Fruit fly (Drosophila melanogaster) whole organism, prepupa: ENCODE results near the gene Jhbp13.

ENCODE experiments used
- CG10631 ChIP-seq: fragments of 200-800 bp; sonication (Bioruptor generic); optimal IDR thresholded peaks from 2 replicates; lab custom pipeline; 2016; ENCODE audit warnings: missing biosample characterization, missing genetic modification characterization
- CG11902 ChIP-seq: fragments of 200-800 bp; sonication (Bioruptor generic); optimal IDR thresholded peaks from 3 replicates; lab custom pipeline; 2016; ENCODE audit warnings: missing biosample characterization, missing genetic modification characterization
- CG15336 ChIP-seq: fragments of 200-800 bp; sonication (Bioruptor generic); IDR thresholded peaks from 2 replicates; pipeline ENCODE4 v1.3.6; 2022; ENCODE audit warnings: missing biosample characterization, missing genetic modification characterization
- CG3032 ChIP-seq: fragments of 200-800 bp; optimal IDR thresholded peaks from 2 replicates; lab custom pipeline; 2019; ENCODE audit warnings: missing biosample characterization, mild to moderate bottlenecking, missing genetic modification characterization, moderate library complexity
- CG31627 ChIP-seq: fragments of 200-800 bp; sonication (Bioruptor generic); optimal IDR thresholded peaks from 3 replicates; lab custom pipeline; 2016; ENCODE audit warnings: missing biosample characterization, missing genetic modification characterization
- CG32006 ChIP-seq: fragments of 200-800 bp; sonication (Bioruptor generic); optimal IDR thresholded peaks from 3 replicates; lab custom pipeline; 2017; ENCODE audit warnings: missing biosample characterization, mild to moderate bottlenecking, missing genetic modification characterization
- CG34406 ChIP-seq: fragments of 200-800 bp; sonication (Bioruptor generic); optimal IDR thresholded peaks from 3 replicates; lab custom pipeline; 2016; ENCODE audit warnings: missing biosample characterization, missing genetic modification characterization
- CG6792 ChIP-seq: fragments of 200-800 bp; sonication (Bioruptor generic); optimal IDR thresholded peaks from 3 replicates; lab custom pipeline; 2016; ENCODE audit warnings: missing biosample characterization, missing genetic modification characterization
- CG6808 ChIP-seq: fragments of 200-800 bp; sonication (Bioruptor generic); optimal IDR thresholded peaks from 3 replicates; lab custom pipeline; 2017; ENCODE audit warnings: missing biosample characterization, missing genetic modification characterization, mild to moderate bottlenecking, moderate library complexity, missing genetic modification reagents
- CG6854 ChIP-seq: fragments of 200-800 bp; sonication (Bioruptor generic); optimal IDR thresholded peaks from 2 replicates; lab custom pipeline; 2017; ENCODE audit warnings: missing biosample characterization, mild to moderate bottlenecking, missing genetic modification characterization
- CG8119 ChIP-seq: fragments of 200-800 bp; sonication (Bioruptor generic); IDR thresholded peaks from 3 replicates; pipeline ENCODE4 v1.3.6; 2022; ENCODE audit warnings: missing biosample characterization, missing genetic modification characterization
- CG8632 ChIP-seq: fragments of 200-800 bp; sonication (Bioruptor generic); optimal IDR thresholded peaks from 3 replicates; lab custom pipeline; 2016; ENCODE audit warnings: missing biosample characterization, missing genetic modification characterization
- Eip78C ChIP-seq: fragments of 200-800 bp; sonication (Bioruptor generic); peaks from one replicate; lab custom pipeline; 2016; ENCODE audit warnings: missing biosample characterization, missing genetic modification characterization
- Eip93F ChIP-seq: fragments of 200-800 bp; sonication (Bioruptor generic); optimal IDR thresholded peaks from 2 replicates; lab custom pipeline; 2016; ENCODE audit warnings: missing biosample characterization, mild to moderate bottlenecking, missing genetic modification characterization
- Ets21C ChIP-seq: fragments of 200-800 bp; sonication (Bioruptor generic); optimal IDR thresholded peaks from 3 replicates; lab custom pipeline; 2016; ENCODE audit warnings: missing biosample characterization, missing genetic modification characterization
- Ets96B ChIP-seq: fragments of 200-800 bp; optimal IDR thresholded peaks from 2 replicates; lab custom pipeline; 2019; ENCODE audit warnings: missing biosample characterization, mild to moderate bottlenecking, missing genetic modification characterization, moderate library complexity
- Gug ChIP-seq: fragments of 200-800 bp; sonication (Bioruptor generic); IDR thresholded peaks from 2 replicates; pipeline ENCODE4 v1.3.6; 2022; ENCODE audit warnings: missing biosample characterization, missing genetic modification characterization
- Hr39 ChIP-seq: fragments of 200-800 bp; sonication (Bioruptor generic); optimal IDR thresholded peaks from 2 replicates; lab custom pipeline; 2016; ENCODE audit warnings: missing biosample characterization, missing genetic modification characterization
- Lpt ChIP-seq: fragments of 200-800 bp; sonication (Bioruptor generic); optimal IDR thresholded peaks from 3 replicates; lab custom pipeline; 2016; ENCODE audit warnings: missing biosample characterization, missing genetic modification characterization
- Met ChIP-seq: fragments of 200-800 bp; sonication (Bioruptor generic); optimal IDR thresholded peaks from 3 replicates; lab custom pipeline; 2016; ENCODE audit warnings: missing biosample characterization, missing genetic modification characterization
- Sox14 ChIP-seq: fragments of 200-800 bp; sonication (Bioruptor generic); optimal IDR thresholded peaks from 3 replicates; lab custom pipeline; 2016; ENCODE audit warnings: missing biosample characterization, missing genetic modification characterization
- Sox15 ChIP-seq: fragments of 200-800 bp; sonication (Bioruptor generic); optimal IDR thresholded peaks from 3 replicates; lab custom pipeline; 2016; ENCODE audit warnings: missing biosample characterization, missing genetic modification characterization
- cyc ChIP-seq: fragments of 200-800 bp; sonication (Bioruptor generic); optimal IDR thresholded peaks from 3 replicates; lab custom pipeline; 2016; ENCODE audit warnings: missing biosample characterization, missing genetic modification characterization
- eg ChIP-seq: fragments of 200-800 bp; sonication (Bioruptor generic); IDR thresholded peaks from 3 replicates; pipeline ENCODE4 v1.3.6; 2022; ENCODE audit warnings: missing biosample characterization, missing genetic modification characterization
- esn ChIP-seq: fragments of 200-800 bp; sonication (Bioruptor generic); optimal IDR thresholded peaks from 2 replicates; lab custom pipeline; 2016; ENCODE audit warnings: missing biosample characterization, mild to moderate bottlenecking, missing genetic modification characterization, moderate library complexity
- fkh ChIP-seq: fragments of 200-800 bp; sonication (Bioruptor generic); optimal IDR thresholded peaks from 3 replicates; lab custom pipeline; 2017; ENCODE audit warnings: missing biosample characterization, mild to moderate bottlenecking, missing genetic modification characterization, moderate library complexity
- lz ChIP-seq: fragments of 200-800 bp; sonication (Bioruptor generic); optimal IDR thresholded peaks from 3 replicates; lab custom pipeline; 2016; ENCODE audit warnings: missing biosample characterization, missing genetic modification characterization
- spab ChIP-seq: fragments of 200-800 bp; sonication (Bioruptor generic); optimal IDR thresholded peaks from 2 replicates; lab custom pipeline; 2017; ENCODE audit warnings: missing biosample characterization, mild to moderate bottlenecking, missing genetic modification characterization, missing genetic modification reagents
- ss ChIP-seq, 2 experiments: fragments of 200-800 bp; sonication (Bioruptor generic); optimal IDR thresholded peaks; 2 replicates in 1 of 2; 3 replicates in 1 of 2; lab custom pipeline; 2017 to 2018; ENCODE audit warnings: mild to moderate bottlenecking in 2 of 2, missing biosample characterization in 2 of 2, missing genetic modification characterization in 2 of 2, moderate library complexity in 1 of 2
- svp ChIP-seq: fragments of 200-800 bp; sonication (Bioruptor generic); peaks from one replicate; lab custom pipeline; 2016; ENCODE audit warnings: missing biosample characterization, missing genetic modification characterization
- topi ChIP-seq: fragments of 200-800 bp; sonication (Bioruptor generic); optimal IDR thresholded peaks from 3 replicates; lab custom pipeline; 2016; ENCODE audit warnings: missing biosample characterization, missing genetic modification characterization

Gene Jhbp13

DNA sequence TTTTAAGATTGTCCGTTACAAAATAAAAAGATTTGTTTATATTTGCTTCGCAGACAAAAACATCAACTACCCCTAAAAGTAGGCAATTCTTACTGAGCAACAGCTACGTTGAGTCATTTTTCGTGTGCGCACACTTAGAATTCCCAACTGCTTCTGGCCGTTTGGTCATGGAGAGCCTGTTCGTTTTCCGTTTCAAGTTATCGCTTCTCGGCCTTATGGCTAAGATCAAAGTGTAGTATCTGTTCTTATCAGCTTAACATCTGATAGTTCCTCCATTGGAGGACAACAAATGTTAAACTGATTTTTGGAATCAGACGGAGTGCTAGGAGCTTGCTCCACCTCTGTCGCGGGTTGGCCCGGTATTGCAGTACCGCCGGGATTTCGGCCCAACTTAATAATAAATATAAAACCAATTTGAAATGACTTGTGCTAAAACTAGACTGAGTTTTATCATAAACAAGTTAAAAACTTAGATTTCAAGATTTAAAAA, 24.1 kb upstream of the Jhbp13 start:
- peak; percentile 29; the same call in 1 of the 2 replicates for TF ChIP-seq CG15336 (GFP tag; lab: Robert Waterston, UW)
- TF ChIP-seq svp: peak; percentile 92
- TF ChIP-seq lz (GFP tag; lab: Kevin White, UChicago): peak; percentile 11
- TF ChIP-seq Eip78C (GFP tag; lab: Kevin White, UChicago): peak; percentile 78
- TF ChIP-seq fkh (GFP tag; lab: Kevin White, UChicago): peak; percentile 34
- peak; percentile 49 for TF ChIP-seq cyc (GFP tag; lab: Kevin White, UChicago)
- TF ChIP-seq CG3032 (tag; lab: Kevin White, UChicago): peak; percentile 9
- TF ChIP-seq topi (GFP tag; lab: Kevin White, UChicago): peak; percentile 45
- peak; percentile 58 for TF ChIP-seq esn (GFP tag; lab: Kevin White, UChicago)

dm6 chr2L:13219281-13220092, 20.3 kb upstream of the Jhbp13 start, which contains the start of the genes CG9426 and mRF1:
Gene CG9426, minus strand, starts transcription at chr2L:13219923.
Gene mRF1, plus strand, starts transcription at chr2L:13219979.
- peak; percentile 36 for TF ChIP-seq Eip78C (GFP tag; lab: Kevin White, UChicago)
- no peak for TF ChIP-seq Met (GFP tag; lab: Kevin White, UChicago)
- TF ChIP-seq fkh (GFP tag; lab: Kevin White, UChicago): peak; percentile 85
- peak; percentile 21 for TF ChIP-seq CG3032 (tag; lab: Kevin White, UChicago)
- TF ChIP-seq svp: peak; percentile 80
- TF ChIP-seq topi (GFP tag; lab: Kevin White, UChicago): peak; percentile 46
- TF ChIP-seq CG31627 (GFP tag; lab: Kevin White, UChicago): peak; percentile 13
- peak; percentile 47 for TF ChIP-seq esn (GFP tag; lab: Kevin White, UChicago)
- TF ChIP-seq spab: no peak
- peak; percentile 65 for TF ChIP-seq Sox14 (GFP tag; lab: Kevin White, UChicago)
- TF ChIP-seq lz (GFP tag; lab: Kevin White, UChicago): peak; percentile 6

DNA sequence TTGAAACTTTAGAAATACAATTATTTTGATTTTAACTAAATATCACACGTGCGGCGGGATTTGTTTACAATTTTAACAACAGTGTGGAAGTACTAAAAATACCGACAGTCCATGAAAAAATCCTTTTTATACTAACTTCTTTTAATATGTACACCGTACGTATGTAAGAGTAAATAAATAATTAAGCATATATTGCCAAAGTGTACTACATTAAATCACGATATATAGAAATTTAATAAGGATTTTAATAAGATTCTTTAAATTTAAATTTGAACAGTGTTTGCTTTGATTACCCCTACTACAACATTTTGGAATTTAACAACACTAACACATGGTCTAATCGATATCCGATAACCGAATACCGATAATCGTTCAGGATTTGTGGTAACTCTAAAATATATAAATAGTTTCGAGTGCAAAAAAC, 17.6 kb upstream of the Jhbp13 start, which contains the start of the genes Ski6 and CG16812:
Gene Ski6 (minus strand): TSS at position 205 of the 424 bp plus-strand sequence.
Gene CG16812 (plus strand): TSS at position 363 of the 424 bp plus-strand sequence.
- TF ChIP-seq CG6808 (no peak), CG31627 (GFP tag; lab: Kevin White, UChicago) (peak; percentile 51), Ets96B (tag; lab: Kevin White, UChicago) (no peak), Eip93F (GFP tag; lab: Kevin White, UChicago) (no peak), fkh (GFP tag; lab: Kevin White, UChicago) (peak; percentile 78), Sox15 (GFP tag; lab: Kevin White, UChicago) (peak; percentile 29), cyc (GFP tag; lab: Kevin White, UChicago) (peak; percentile 49), CG6792 (peak; percentile 36), ss (GFP tag; optimal IDR thresholded peaks at IDR 0.05; lab: Kevin White, UChicago) (no peak), Hr39 (GFP tag; lab: Kevin White, UChicago) (peak; percentile 44), CG32006 (GFP tag; lab: Kevin White, UChicago) (no peak), esn (GFP tag; lab: Kevin White, UChicago) (peak; percentile 70), Ets21C (GFP tag; lab: Kevin White, UChicago) (peak; percentile 37), Gug (peak; percentile 35; the same call in 1 of the 2 replicates), CG10631 (GFP tag; lab: Kevin White, UChicago) (peak; percentile 75), CG8632 (GFP tag; lab: Kevin White, UChicago) (peak; percentile 41), CG34406 (peak; percentile 48), eg (GFP tag; lab: Robert Waterston, UW) (peak; percentile 66), Lpt (GFP tag; lab: Kevin White, UChicago) (no peak), CG15336 (GFP tag; lab: Robert Waterston, UW) (peak; percentile 60; the same call in 1 of the 2 replicates), CG11902 (no peak), CG8119 (peak; percentile 43; the same call in 1 of the 3 replicates), CG6854 (no peak)
